Worm (Caenorhabditis elegans) whole organism, L3 larva: ENCODE data around the gene srx-50.

ENCODE experiments used
- egl-27 ChIP-seq: sonication (generic microtip); optimal IDR thresholded peaks from 4 replicates; lab custom pipeline; 2017; ENCODE audit warnings: missing biosample characterization, missing genetic modification reagents, missing genetic modification characterization
- fos-1 ChIP-seq: fragments of 150-350 bp; optimal IDR thresholded peaks from 2 replicates; lab custom pipeline; 2014; ENCODE audit warnings: missing biosample characterization, missing genetic modification characterization
- nhr-67 ChIP-seq: fragments of 150-350 bp; optimal IDR thresholded peaks from 2 replicates; lab custom pipeline; 2014; ENCODE audit warnings: missing biosample characterization, missing genetic modification characterization
- unc-62 ChIP-seq: fragments of 150-350 bp; sonication (generic microtip); optimal IDR thresholded peaks from 4 replicates; lab custom pipeline; 2014; ENCODE audit warnings: missing biosample characterization, missing genetic modification reagents, missing genetic modification characterization
- zag-1 ChIP-seq: fragments of 150-350 bp; optimal IDR thresholded peaks from 2 replicates; lab custom pipeline; 2014; ENCODE audit warnings: missing biosample characterization, missing genetic modification characterization

DNA sequence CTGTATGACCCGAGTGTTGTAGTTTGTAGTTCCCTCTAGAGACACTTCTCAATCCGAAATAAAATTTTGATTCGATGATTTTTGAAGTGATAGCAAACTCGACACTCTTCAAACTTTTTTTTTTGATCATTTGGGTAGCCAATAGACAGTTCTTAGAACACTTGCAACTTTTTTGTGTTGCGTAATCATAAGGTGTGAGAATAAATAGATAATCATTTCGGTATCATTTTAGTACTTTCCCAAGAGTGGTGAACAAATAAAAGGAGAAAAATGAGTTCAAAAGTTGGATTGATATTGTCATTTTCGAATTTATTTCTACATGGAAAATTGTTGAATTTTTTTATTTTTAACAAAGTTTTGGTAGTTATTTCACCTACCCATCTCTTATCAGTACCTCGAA lies 32.9 kb upstream of the srx-50 start:
- no peak for TF ChIP-seq unc-62 (GFP tag; lab: Kevin White, UChicago)
- no peak for TF ChIP-seq nhr-67 (tag; lab: Kevin White, UChicago)
- no peak for TF ChIP-seq zag-1 (tag; lab: Kevin White, UChicago)
- no peak for TF ChIP-seq egl-27 (tag; lab: Kevin White, UChicago)
- no peak for TF ChIP-seq fos-1 (tag; lab: Kevin White, UChicago)
